Worm (Caenorhabditis elegans) whole organism, L4 larva: ENCODE results near the gene cst-1.

ENCODE experiments used
- F26F4.8 ChIP-seq: fragments of 200-800 bp; sonication (Bioruptor generic); conservative IDR thresholded peaks from 2 replicates; pipeline ENCODE4 v1.3.6; 2022; ENCODE audit warnings: missing genetic modification characterization, missing compliant biosample characterization
- ZK546.5 ChIP-seq, 2 experiments: sonication (generic microtip); optimal IDR thresholded peaks; 2 replicates each; lab custom pipeline; 2017; ENCODE audit warnings: missing biosample characterization in 2 of 2, missing genetic modification characterization in 2 of 2
- aly-2 ChIP-seq: sonication (generic microtip); optimal IDR thresholded peaks from 2 replicates; lab custom pipeline; 2018; ENCODE audit warnings: missing biosample characterization, missing genetic modification characterization
- ceh-28 ChIP-seq: fragments of 150-350 bp; optimal IDR thresholded peaks from 2 replicates; lab custom pipeline; 2014; ENCODE audit warnings: missing biosample characterization, missing genetic modification reagents, missing genetic modification characterization
- ces-1 ChIP-seq: fragments of 150-350 bp; sonication (generic microtip); optimal IDR thresholded peaks from 4 replicates; lab custom pipeline; 2014; ENCODE audit warnings: missing biosample characterization, missing genetic modification reagents, missing genetic modification characterization
- egl-27 ChIP-seq: sonication (generic microtip); optimal IDR thresholded peaks from 3 replicates; lab custom pipeline; 2017; ENCODE audit warnings: missing biosample characterization, missing genetic modification reagents, missing genetic modification characterization
- lin-29 ChIP-seq: fragments of 200-800 bp; sonication (Bioruptor generic); IDR thresholded peaks from 2 replicates; pipeline ENCODE4 v1.3.6; 2022; ENCODE audit warnings: missing genetic modification reagents, missing genetic modification characterization, missing compliant biosample characterization
- nhr-10 ChIP-seq: fragments of 150-350 bp; optimal IDR thresholded peaks from 2 replicates; lab custom pipeline; 2014; ENCODE audit warnings: missing biosample characterization, missing genetic modification characterization
- pqm-1 ChIP-seq: sonication (generic microtip); optimal IDR thresholded peaks from 2 replicates; lab custom pipeline; 2017; ENCODE audit warnings: missing biosample characterization, missing genetic modification characterization
- saeg-2 ChIP-seq: fragments of 200-800 bp; sonication (Bioruptor generic); IDR thresholded peaks from 2 replicates; pipeline ENCODE4 v1.3.6; 2022; ENCODE audit warnings: missing genetic modification reagents, missing genetic modification characterization, missing compliant biosample characterization
- set-16 ChIP-seq: fragments of 200-800 bp; sonication (Bioruptor generic); IDR thresholded peaks from 2 replicates; pipeline ENCODE4 v1.3.6; 2022; ENCODE audit warnings: missing genetic modification reagents, missing genetic modification characterization, missing compliant biosample characterization
- spr-1 ChIP-seq: sonication (generic microtip); optimal IDR thresholded peaks from 2 replicates; lab custom pipeline; 2016; ENCODE audit warnings: mild to moderate bottlenecking, missing genetic modification characterization, missing compliant biosample characterization

DNA sequence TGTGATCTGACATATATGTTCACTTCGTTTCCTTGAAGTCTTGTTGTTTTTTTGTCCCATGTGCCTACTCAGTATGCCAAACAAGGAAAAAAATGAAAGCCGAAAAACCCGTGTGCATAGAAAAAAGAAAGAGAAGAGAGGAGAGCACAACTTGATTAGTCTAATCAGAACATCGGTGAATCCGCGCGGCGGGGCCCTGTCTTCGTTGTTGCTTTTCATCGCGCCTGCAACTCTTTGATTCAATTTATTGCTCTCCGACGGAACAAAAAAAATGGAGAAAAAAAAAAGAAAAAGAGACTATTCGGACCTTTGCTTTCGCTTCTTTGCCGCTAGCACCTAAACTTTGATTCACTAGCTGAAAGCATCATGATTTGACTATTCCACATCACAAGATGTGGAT, 24.5 kb upstream of the cst-1 start:
- TF ChIP-seq ceh-28 (tag; lab: Kevin White, UChicago) (no peak), ZK546.5 (tag; optimal IDR thresholded peaks at IDR 0.05; lab: Kevin White, UChicago) (no peak), aly-2 (tag; lab: Kevin White, UChicago) (no peak), lin-29 (no peak), egl-27 (tag; lab: Kevin White, UChicago) (no peak), saeg-2 (GFP tag; lab: Robert Waterston, UW) (no peak), F26F4.8 (GFP tag; lab: Robert Waterston, UW) (no peak), nhr-10 (no peak), spr-1 (no peak), set-16 (GFP tag; lab: Robert Waterston, UW) (no peak), ces-1 (GFP tag; lab: Kevin White, UChicago) (peak; percentile 83), pqm-1 (no peak)
